Worm (Caenorhabditis elegans) whole organism, L4 larva: ENCODE data around the gene ptr-25.

Experiments used
- F37D6.2 ChIP-seq: sonication (generic microtip); optimal IDR thresholded peaks from 2 replicates; lab custom pipeline; 2016; ENCODE audit warnings: mild to moderate bottlenecking, missing genetic modification characterization, missing compliant biosample characterization
- F44E2.7 ChIP-seq: fragments of 200-800 bp; sonication (Bioruptor generic); IDR thresholded peaks from 2 replicates; pipeline ENCODE4 v2.1.2; 2022; ENCODE audit warnings: missing genetic modification characterization, missing compliant biosample characterization
- F49E8.2 ChIP-seq: sonication (generic microtip); optimal IDR thresholded peaks from 2 replicates; lab custom pipeline; 2016; ENCODE audit warnings: missing compliant biosample characterization, mild to moderate bottlenecking, missing genetic modification characterization, borderline replicate concordance
- T20F7.1 ChIP-seq: fragments of 200-800 bp; sonication (Bioruptor generic); optimal IDR thresholded peaks from 2 replicates; lab custom pipeline; 2018; ENCODE audit warnings: mild to moderate bottlenecking, missing genetic modification characterization, missing compliant biosample characterization
- Y5F2A.4 ChIP-seq: fragments of 200-800 bp; sonication (Bioruptor generic); optimal IDR thresholded peaks from 2 replicates; lab custom pipeline; 2018; ENCODE audit warnings: mild to moderate bottlenecking, missing genetic modification characterization, missing compliant biosample characterization
- Y75B8A.6 ChIP-seq: fragments of 200-800 bp; sonication (Bioruptor generic); IDR thresholded peaks from 2 replicates; pipeline ENCODE4 v1.3.6; 2022; ENCODE audit warnings: missing genetic modification reagents, missing genetic modification characterization, missing compliant biosample characterization
- aha-1 ChIP-seq: fragments of 150-350 bp; peaks from one replicate; lab custom pipeline; 2014; ENCODE audit warnings: missing biosample characterization, missing genetic modification characterization
- aly-2 ChIP-seq: sonication (generic microtip); optimal IDR thresholded peaks from 2 replicates; lab custom pipeline; 2018; ENCODE audit warnings: missing biosample characterization, missing genetic modification characterization
- arid-1 ChIP-seq: fragments of 200-800 bp; sonication (Bioruptor generic); conservative IDR thresholded peaks from 2 replicates; pipeline ENCODE4 v1.3.6; 2022; ENCODE audit warnings: missing genetic modification reagents, missing genetic modification characterization, missing compliant biosample characterization
- attf-4 ChIP-seq: sonication (generic microtip); optimal IDR thresholded peaks from 3 replicates; lab custom pipeline; 2017; ENCODE audit warnings: missing biosample characterization, missing genetic modification characterization
- ceh-20 ChIP-seq: fragments of 200-800 bp; sonication (Bioruptor generic); IDR thresholded peaks from 2 replicates; pipeline ENCODE4 v1.3.6; 2022; ENCODE audit warnings: missing genetic modification reagents, missing genetic modification characterization, missing compliant biosample characterization
- ceh-82 ChIP-seq: sonication (generic microtip); optimal IDR thresholded peaks from 2 replicates; lab custom pipeline; 2017; ENCODE audit warnings: missing biosample characterization, missing genetic modification characterization
- ctbp-1 ChIP-seq: fragments of 200-800 bp; sonication (Bioruptor generic); IDR thresholded peaks from 2 replicates; pipeline ENCODE4 v1.3.6; 2022; ENCODE audit warnings: missing genetic modification reagents, missing genetic modification characterization, missing compliant biosample characterization
- dmd-8 ChIP-seq: fragments of 200-800 bp; sonication (Bioruptor generic); IDR thresholded peaks from 2 replicates; pipeline ENCODE4 v1.3.6; 2022; ENCODE audit warnings: missing genetic modification characterization, missing compliant biosample characterization
- dpl-1 ChIP-seq: fragments of 150-350 bp; optimal IDR thresholded peaks from 2 replicates; lab custom pipeline; 2014; ENCODE audit warnings: missing biosample characterization, missing genetic modification reagents, missing genetic modification characterization
- duxl-1 ChIP-seq: sonication (generic microtip); optimal IDR thresholded peaks from 2 replicates; lab custom pipeline; 2016; ENCODE audit warnings: mild to moderate bottlenecking, missing genetic modification characterization, moderate library complexity, missing compliant biosample characterization; ENCODE audit not compliant: poor library complexity
- egl-27 ChIP-seq: sonication (generic microtip); optimal IDR thresholded peaks from 3 replicates; lab custom pipeline; 2017; ENCODE audit warnings: missing biosample characterization, missing genetic modification reagents, missing genetic modification characterization
- egl-43 ChIP-seq: fragments of 200-800 bp; sonication (Bioruptor generic); IDR thresholded peaks from 2 replicates; pipeline ENCODE4 v1.3.6; 2022; ENCODE audit warnings: missing genetic modification reagents, missing genetic modification characterization, missing compliant biosample characterization
- hmg-1.1 ChIP-seq: fragments of 200-800 bp; sonication (Bioruptor generic); IDR thresholded peaks from 2 replicates; pipeline ENCODE4 v1.3.6; 2022; ENCODE audit warnings: missing genetic modification reagents, missing genetic modification characterization, missing compliant biosample characterization
- lim-7 ChIP-seq: fragments of 200-800 bp; sonication (Bioruptor generic); IDR thresholded peaks from 2 replicates; pipeline ENCODE4 v1.3.6; 2022; ENCODE audit warnings: missing genetic modification characterization, missing compliant biosample characterization
- lin-1 ChIP-seq: fragments of 200-800 bp; sonication (Bioruptor generic); IDR thresholded peaks from 2 replicates; pipeline ENCODE4 v1.3.6; 2022; ENCODE audit warnings: missing genetic modification reagents, missing genetic modification characterization, missing compliant biosample characterization
- lin-15B ChIP-seq: fragments of 150-350 bp; sonication (generic microtip); optimal IDR thresholded peaks from 3 replicates; lab custom pipeline; 2014; ENCODE audit warnings: missing biosample characterization, missing genetic modification characterization
- lin-29 ChIP-seq: fragments of 200-800 bp; sonication (Bioruptor generic); IDR thresholded peaks from 2 replicates; pipeline ENCODE4 v1.3.6; 2022; ENCODE audit warnings: missing genetic modification reagents, missing genetic modification characterization, missing compliant biosample characterization
- lin-38 ChIP-seq: fragments of 200-800 bp; sonication (Bioruptor generic); IDR thresholded peaks from 2 replicates; pipeline ENCODE4 v1.3.6; 2022; ENCODE audit warnings: missing genetic modification reagents, missing genetic modification characterization, missing compliant biosample characterization
- mep-1 ChIP-seq: fragments of 150-350 bp; sonication (generic microtip); optimal IDR thresholded peaks from 3 replicates; lab custom pipeline; 2014; ENCODE audit warnings: missing biosample characterization, missing genetic modification characterization
- mes-2 ChIP-seq: sonication (generic microtip); optimal IDR thresholded peaks from 2 replicates; lab custom pipeline; 2016; ENCODE audit warnings: missing genotype, mild to moderate bottlenecking, missing genetic modification characterization, missing compliant biosample characterization; ENCODE audit not compliant: poor library complexity, severe bottlenecking
- nhr-10 ChIP-seq: fragments of 150-350 bp; optimal IDR thresholded peaks from 2 replicates; lab custom pipeline; 2014; ENCODE audit warnings: missing biosample characterization, missing genetic modification characterization
- nhr-11 ChIP-seq: fragments of 150-350 bp; optimal IDR thresholded peaks from 2 replicates; lab custom pipeline; 2014; ENCODE audit warnings: missing biosample characterization, missing genetic modification characterization
- nhr-25 ChIP-seq: sonication (generic microtip); optimal IDR thresholded peaks from 2 replicates; lab custom pipeline; 2017; ENCODE audit warnings: missing genetic modification characterization, mild to moderate bottlenecking, missing compliant biosample characterization, antibody characterized with exemption, moderate library complexity, borderline replicate concordance; ENCODE audit not compliant: insufficient read depth
- nhr-42 ChIP-seq: fragments of 200-800 bp; sonication (Bioruptor generic); IDR thresholded peaks from 2 replicates; pipeline ENCODE4 v1.3.6; 2022; ENCODE audit warnings: missing genetic modification characterization, missing compliant biosample characterization
- nhr-48 ChIP-seq: sonication (generic microtip); optimal IDR thresholded peaks from 2 replicates; lab custom pipeline; 2016; ENCODE audit warnings: mild to moderate bottlenecking, missing genetic modification characterization, missing compliant biosample characterization
- nhr-6 ChIP-seq: fragments of 150-350 bp; optimal IDR thresholded peaks from 2 replicates; lab custom pipeline; 2014; ENCODE audit warnings: missing biosample characterization, missing genetic modification characterization
- nhr-77 ChIP-seq: fragments of 150-350 bp; optimal IDR thresholded peaks from 2 replicates; lab custom pipeline; 2014; ENCODE audit warnings: missing biosample characterization, missing genetic modification characterization
- pha-4 ChIP-seq, 2 experiments: fragments of 150-350 bp in 1 of 2; fragments of 200-800 bp in 1 of 2; sonication (Bioruptor generic) in 1 of 2; IDR thresholded peaks in 1 of 2; optimal IDR thresholded peaks in 1 of 2; 2 replicates each; pipeline versions ENCODE4 v1.3.6 to Lab custom; 2014 to 2022; ENCODE audit warnings: missing genetic modification characterization in 2 of 2, missing genetic modification reagents in 2 of 2, missing biosample characterization in 1 of 2, missing compliant biosample characterization in 1 of 2
- php-3 ChIP-seq: fragments of 200-800 bp; sonication (Bioruptor generic); IDR thresholded peaks from 2 replicates; pipeline ENCODE4 v1.3.6; 2022; ENCODE audit warnings: missing genetic modification reagents, missing genetic modification characterization, missing compliant biosample characterization
- pqm-1 ChIP-seq: sonication (generic microtip); optimal IDR thresholded peaks from 2 replicates; lab custom pipeline; 2017; ENCODE audit warnings: missing biosample characterization, missing genetic modification characterization
- saeg-2 ChIP-seq: fragments of 200-800 bp; sonication (Bioruptor generic); IDR thresholded peaks from 2 replicates; pipeline ENCODE4 v1.3.6; 2022; ENCODE audit warnings: missing genetic modification reagents, missing genetic modification characterization, missing compliant biosample characterization
- set-16 ChIP-seq: fragments of 200-800 bp; sonication (Bioruptor generic); IDR thresholded peaks from 2 replicates; pipeline ENCODE4 v1.3.6; 2022; ENCODE audit warnings: missing genetic modification reagents, missing genetic modification characterization, missing compliant biosample characterization
- spr-3 ChIP-seq: fragments of 200-800 bp; sonication (Bioruptor generic); optimal IDR thresholded peaks from 2 replicates; lab custom pipeline; 2018; ENCODE audit warnings: mild to moderate bottlenecking, missing genetic modification characterization, missing compliant biosample characterization
- tag-97 ChIP-seq: fragments of 200-800 bp; sonication (Bioruptor generic); IDR thresholded peaks from 2 replicates; pipeline ENCODE4 v1.3.6; 2022; ENCODE audit warnings: missing genetic modification characterization, missing compliant biosample characterization
- tra-1 ChIP-seq: fragments of 200-800 bp; sonication (Bioruptor generic); IDR thresholded peaks from 2 replicates; pipeline ENCODE4 v1.3.6; 2022; ENCODE audit warnings: missing genetic modification reagents, missing genetic modification characterization, missing compliant biosample characterization
- unc-39 ChIP-seq: sonication (generic microtip); optimal IDR thresholded peaks from 2 replicates; lab custom pipeline; 2017; ENCODE audit warnings: missing biosample characterization, missing genetic modification characterization
- unc-62 ChIP-seq, 3 experiments: fragments of 150-350 bp in 1 of 3; sonication (generic microtip); optimal IDR thresholded peaks in 2 of 3; peaks in 1 of 3; 1 replicate in 1 of 3; 2 replicates in 2 of 3; lab custom pipeline; 2014 to 2017; ENCODE audit warnings: missing biosample characterization in 3 of 3, missing genetic modification characterization in 3 of 3, missing genetic modification reagents in 3 of 3, missing genotype in 1 of 3
- zfp-2 ChIP-seq: sonication (generic microtip); optimal IDR thresholded peaks from 2 replicates; lab custom pipeline; 2016; ENCODE audit warnings: mild to moderate bottlenecking, missing genetic modification characterization, missing compliant biosample characterization
- zip-11 ChIP-seq: fragments of 200-800 bp; sonication (Bioruptor generic); IDR thresholded peaks from 2 replicates; pipeline ENCODE4 v1.3.6; 2022; ENCODE audit warnings: missing genetic modification characterization, missing compliant biosample characterization
- zip-2 ChIP-seq: fragments of 150-350 bp; optimal IDR thresholded peaks from 2 replicates; lab custom pipeline; 2014; ENCODE audit warnings: missing biosample characterization, missing genetic modification characterization
- ztf-11 ChIP-seq: fragments of 150-350 bp; optimal IDR thresholded peaks from 2 replicates; lab custom pipeline; 2014; ENCODE audit warnings: missing biosample characterization, missing genetic modification characterization
- ztf-7 ChIP-seq: fragments of 150-350 bp; optimal IDR thresholded peaks from 2 replicates; lab custom pipeline; 2014; ENCODE audit warnings: missing biosample characterization, missing genetic modification characterization

ptr-25 gene

ce11 chrIII:10463653-10464052, 24.3 kb upstream of the ptr-25 start (continued):
- no peak for TF ChIP-seq pha-4 (GFP tag; IDR thresholded peaks at IDR 0.05; lab: Robert Waterston, UW)
- no peak for TF ChIP-seq pha-4 (tag; optimal IDR thresholded peaks at IDR 0.05; lab: Kevin White, UChicago)
- TF ChIP-seq tag-97: no peak
- no peak for TF ChIP-seq zip-2 (tag; lab: Kevin White, UChicago)
- peak; percentile 50 for TF ChIP-seq mes-2 (tag; lab: Kevin White, UChicago)
- no peak for TF ChIP-seq ztf-7 (tag; lab: Kevin White, UChicago)
- no peak for TF ChIP-seq unc-39 (tag; lab: Kevin White, UChicago)
- TF ChIP-seq arid-1 (GFP tag; lab: Robert Waterston, UW): no peak
- no peak for TF ChIP-seq saeg-2 (GFP tag; lab: Robert Waterston, UW)
- TF ChIP-seq egl-27 (tag; lab: Kevin White, UChicago): no peak
- no peak for TF ChIP-seq spr-3 (GFP tag; lab: Kevin White, UChicago)
- TF ChIP-seq dmd-8 (GFP tag; lab: Robert Waterston, UW): no peak
- TF ChIP-seq ctbp-1: no peak
- TF ChIP-seq ceh-20 (GFP tag; lab: Robert Waterston, UW): no peak
- no peak for TF ChIP-seq ztf-11
- TF ChIP-seq zip-11 (GFP tag; lab: Robert Waterston, UW): no peak
- no peak for TF ChIP-seq egl-43 (GFP tag; lab: Robert Waterston, UW)
- TF ChIP-seq attf-4 (tag; lab: Kevin White, UChicago): no peak
- no peak for TF ChIP-seq Y75B8A.6 (GFP tag; lab: Robert Waterston, UW)
- TF ChIP-seq hmg-1.1: peak; percentile 52; the same call in 1 of the 2 replicates
- no peak for TF ChIP-seq ceh-82 (tag; lab: Kevin White, UChicago)
- TF ChIP-seq lin-1 (GFP tag; lab: Robert Waterston, UW): no peak
- TF ChIP-seq tra-1 (GFP tag; lab: Robert Waterston, UW): no peak
- no peak for TF ChIP-seq zfp-2 (tag; lab: Kevin White, UChicago)
- TF ChIP-seq nhr-77 (tag; lab: Kevin White, UChicago): peak; percentile 76
- TF ChIP-seq lin-38: peak; percentile 50
- TF ChIP-seq nhr-10 (tag; lab: Kevin White, UChicago): peak; percentile 7
- peak; percentile 94 for TF ChIP-seq aha-1 (tag; lab: Kevin White, UChicago)
- TF ChIP-seq lim-7 (GFP tag; lab: Robert Waterston, UW): no peak
- TF ChIP-seq mep-1 (tag; lab: Kevin White, UChicago): peak; percentile 64
- TF ChIP-seq aly-2 (tag; lab: Kevin White, UChicago): no peak
- TF ChIP-seq lin-15B (tag; lab: Kevin White, UChicago): no peak
- TF ChIP-seq nhr-6 (tag; lab: Kevin White, UChicago): peak; percentile 14
- no peak for TF ChIP-seq F37D6.2 (tag; lab: Kevin White, UChicago)

ce11 chrIII:10464455-10464854, 23.5 kb upstream of the ptr-25 start:
- TF ChIP-seq pha-4 (GFP tag; IDR thresholded peaks at IDR 0.05; lab: Robert Waterston, UW) (no peak), pha-4 (tag; optimal IDR thresholded peaks at IDR 0.05; lab: Kevin White, UChicago) (no peak), set-16 (GFP tag; lab: Robert Waterston, UW) (peak; percentile 87), mep-1 (tag; lab: Kevin White, UChicago) (no peak), nhr-25 (tag; lab: Kevin White, UChicago) (no peak), tag-97 (no peak), nhr-42 (no peak), lin-1 (GFP tag; lab: Robert Waterston, UW) (no peak), lin-29 (GFP tag; lab: Robert Waterston, UW) (0 out of 2 replicates have a peak, but pooled peaks have one; percentile 8), zip-2 (tag; lab: Kevin White, UChicago) (no peak)
- TF ChIP-seq, all 104 proteins: peak for 2

- TF ChIP-seq php-3 (no peak), F49E8.2 (tag; lab: Kevin White, UChicago) (no peak), unc-62 (GFP tag; optimal IDR thresholded peaks at IDR 0.05 in 1 of 2; lab: Kevin White, UChicago) (no peak), unc-62 (tag; optimal IDR thresholded peaks at IDR 0.05; lab: Kevin White, UChicago) (no peak), nhr-48 (tag; lab: Kevin White, UChicago) (no peak), dpl-1 (no peak), F44E2.7 (GFP tag; lab: Robert Waterston, UW) (no peak), nhr-11 (no peak), ceh-20 (GFP tag; lab: Robert Waterston, UW) (no peak), Y5F2A.4 (GFP tag; lab: Kevin White, UChicago) (no peak), lin-1 (GFP tag; lab: Robert Waterston, UW) (no peak), duxl-1 (tag; lab: Kevin White, UChicago) (no peak), Y75B8A.6 (GFP tag; lab: Robert Waterston, UW) (no peak), ztf-11 (no peak), pqm-1 (no peak), T20F7.1 (GFP tag; lab: Kevin White, UChicago) (no peak)
Measured at ce11 chrIII:10469574-10470055, 18.3 kb upstream of the ptr-25 start, which contains the start of gene D2045.5. TSS of gene D2045.5 (minus strand) at chrIII:10469624.
